Worm (Caenorhabditis elegans) whole organism, L2 larva: ENCODE results near the gene F42A10.7.
A peak's percentile ranks its signal among the peaks of the same experiment; 100 is the strongest.

Experiments used
- crh-2 ChIP-seq: sonication (generic microtip); optimal IDR thresholded peaks from 2 replicates; lab custom pipeline; 2017; ENCODE audit warnings: missing biosample characterization, missing genetic modification characterization
- egl-27 ChIP-seq: sonication (generic microtip); optimal IDR thresholded peaks from 3 replicates; lab custom pipeline; 2017; ENCODE audit warnings: missing biosample characterization, missing genetic modification reagents, missing genetic modification characterization
- mdl-1 ChIP-seq, 2 experiments: fragments of 150-350 bp in 1 of 2; sonication (generic microtip) in 1 of 2; optimal IDR thresholded peaks; 2 replicates each; lab custom pipeline; 2017; ENCODE audit warnings: missing biosample characterization in 2 of 2, missing genetic modification characterization in 2 of 2
- nhr-12 ChIP-seq: fragments of 150-350 bp; optimal IDR thresholded peaks from 2 replicates; lab custom pipeline; 2014; ENCODE audit warnings: missing biosample characterization, missing genetic modification characterization
- nhr-237 ChIP-seq: fragments of 150-350 bp; optimal IDR thresholded peaks from 2 replicates; lab custom pipeline; 2014; ENCODE audit warnings: missing biosample characterization, missing genetic modification characterization
- ztf-1 ChIP-seq: fragments of 200-800 bp; sonication (Bioruptor generic); conservative IDR thresholded peaks from 2 replicates; pipeline ENCODE4 v1.3.6; 2022; ENCODE audit warnings: missing genetic modification characterization, missing compliant biosample characterization

DNA sequence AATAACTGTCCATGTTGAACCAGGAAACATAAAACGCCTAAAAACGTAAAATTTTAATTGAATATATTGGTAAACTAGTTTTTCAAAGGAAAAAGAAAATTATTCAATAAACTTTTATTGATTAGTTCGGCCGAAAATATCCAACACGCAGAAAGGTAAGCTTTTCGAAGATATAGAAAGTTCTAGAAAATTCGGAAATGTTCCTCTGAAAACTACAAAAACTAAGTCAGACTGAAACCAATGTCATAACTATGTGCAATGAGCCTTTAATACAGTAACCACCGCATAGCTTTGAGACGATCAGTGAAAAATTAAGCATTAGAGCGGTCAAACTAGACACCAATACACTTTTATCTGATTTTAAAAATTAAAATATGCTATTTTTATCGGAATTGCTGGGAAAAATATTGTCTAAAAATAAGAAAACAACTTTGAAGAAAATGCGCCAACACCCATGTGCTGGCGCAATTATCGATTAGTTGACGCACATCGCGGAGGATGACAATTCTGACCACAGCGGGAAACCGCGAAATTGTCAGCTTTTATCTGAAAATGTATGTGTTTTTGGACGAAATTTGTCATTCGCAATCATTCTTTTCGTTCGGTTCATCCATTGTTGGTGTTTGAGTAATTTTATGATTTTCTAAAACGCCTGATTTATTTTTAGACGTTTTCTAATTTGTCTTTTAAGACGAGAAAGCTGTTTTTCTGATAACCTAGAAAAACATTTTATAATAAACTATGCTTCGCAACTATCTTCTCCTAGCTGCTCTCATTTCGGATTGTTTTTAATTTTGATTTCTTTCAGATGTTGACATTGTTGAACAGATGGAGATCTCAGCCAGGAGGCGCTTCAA lies 20.1 kb upstream of the F42A10.7 start, which contains the start of the genes C23G10.7 and rpn-2:
- no peak for TF ChIP-seq ztf-1 (GFP tag; lab: Robert Waterston, UW)
- peak; percentile 46 for TF ChIP-seq crh-2 (tag; lab: Kevin White, UChicago)
- no peak for TF ChIP-seq mdl-1 (tag; optimal IDR thresholded peaks at IDR 0.05; lab: Kevin White, UChicago)
- peak; percentile 19 for TF ChIP-seq egl-27 (tag; lab: Kevin White, UChicago)
- no peak for TF ChIP-seq nhr-237 (tag; lab: Kevin White, UChicago)
- TF ChIP-seq nhr-12 (tag; lab: Kevin White, UChicago), result no peak
